Worm (Caenorhabditis elegans) whole organism, early embryonic: ENCODE measurements around the gene Y102A11A.3.

Experiments used
- aly-1 ChIP-seq: sonication (generic microtip); optimal IDR thresholded peaks from 2 replicates; lab custom pipeline; 2016; ENCODE audit warnings: missing genetic modification characterization, missing compliant biosample characterization
- ama-1 ChIP-seq: fragments of 150-350 bp; optimal IDR thresholded peaks from 2 replicates; lab custom pipeline; 2014
- hmbx-1 ChIP-seq: sonication (generic microtip); optimal IDR thresholded peaks from 2 replicates; lab custom pipeline; 2016; ENCODE audit warnings: mild to moderate bottlenecking, missing genetic modification characterization, missing compliant biosample characterization

- TF ChIP-seq aly-1 (no peak), ama-1 (lab: Kevin White, UChicago) (no peak), hmbx-1 (tag; lab: Kevin White, UChicago) (no peak)
Observed at ce11 chrX:2042621-2043020, 23.7 kb downstream of the Y102A11A.3 start.
